Worm (Caenorhabditis elegans) whole organism, L3 larva: ENCODE data around the gene K08H2.7.

Experiments used
- ceh-16 ChIP-seq: sonication (generic microtip); optimal IDR thresholded peaks from 2 replicates; lab custom pipeline; 2017; ENCODE audit warnings: missing biosample characterization, missing genetic modification characterization
- ceh-9 ChIP-seq: sonication (generic microtip); optimal IDR thresholded peaks from 2 replicates; lab custom pipeline; 2018; ENCODE audit warnings: missing biosample characterization, missing genetic modification characterization
- elt-1 ChIP-seq: fragments of 150-350 bp; optimal IDR thresholded peaks from 2 replicates; lab custom pipeline; 2014; ENCODE audit warnings: missing biosample characterization, missing genetic modification characterization
- fos-1 ChIP-seq: fragments of 150-350 bp; optimal IDR thresholded peaks from 2 replicates; lab custom pipeline; 2014; ENCODE audit warnings: missing biosample characterization, missing genetic modification characterization
- lin-39 ChIP-seq: fragments of 150-350 bp; optimal IDR thresholded peaks from 2 replicates; lab custom pipeline; 2018; ENCODE audit warnings: missing biosample characterization, missing genetic modification reagents, missing genetic modification characterization
- mdl-1 ChIP-seq: fragments of 150-350 bp; optimal IDR thresholded peaks from 2 replicates; lab custom pipeline; 2014; ENCODE audit warnings: missing biosample characterization, missing genetic modification characterization
- nhr-28 ChIP-seq: fragments of 150-350 bp; optimal IDR thresholded peaks from 2 replicates; lab custom pipeline; 2014; ENCODE audit warnings: missing biosample characterization, missing genetic modification characterization
- nhr-77 ChIP-seq: fragments of 150-350 bp; optimal IDR thresholded peaks from 2 replicates; lab custom pipeline; 2014; ENCODE audit warnings: missing biosample characterization, missing genetic modification characterization
- unc-62 ChIP-seq: fragments of 150-350 bp; sonication (generic microtip); optimal IDR thresholded peaks from 4 replicates; lab custom pipeline; 2014; ENCODE audit warnings: missing biosample characterization, missing genetic modification reagents, missing genetic modification characterization

DNA sequence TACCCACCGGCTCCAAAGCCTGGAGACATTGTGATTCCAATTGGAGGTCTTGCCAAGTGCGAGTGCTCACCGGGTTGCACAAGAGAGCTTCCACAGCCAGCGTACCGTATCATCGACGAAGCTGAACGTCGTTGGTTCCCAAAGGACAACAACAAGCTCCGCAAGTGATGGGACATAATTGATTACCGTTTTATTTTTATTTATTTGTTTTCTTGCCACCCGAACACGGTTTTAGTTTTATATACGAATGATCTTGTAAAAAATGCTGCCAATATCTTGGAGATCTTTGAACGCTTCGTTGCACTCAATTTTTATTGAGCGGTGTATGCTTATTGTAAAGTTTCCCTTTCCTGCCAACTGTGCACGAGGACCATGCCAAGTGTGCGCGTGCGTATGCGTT is 10.0 kb downstream of the K08H2.7 start, which contains the start of gene K08H2.4:
- TF ChIP-seq mdl-1 (tag; lab: Kevin White, UChicago) (no peak), ceh-9 (tag; lab: Kevin White, UChicago) (no peak), elt-1 (tag; lab: Kevin White, UChicago) (no peak), unc-62 (GFP tag; lab: Kevin White, UChicago) (no peak), fos-1 (tag; lab: Kevin White, UChicago) (no peak), nhr-77 (tag; lab: Kevin White, UChicago) (no peak), lin-39 (no peak), ceh-16 (tag; lab: Kevin White, UChicago) (no peak), nhr-28 (tag; lab: Kevin White, UChicago) (no peak)
